Worm (Caenorhabditis elegans): ENCODE measurements around the gene F53C3.4.

F53C3.4 gene

ce11 chrII:3869601-3870000 is 31.6 kb upstream of the F53C3.4 start, which contains the start of gene oac-10:
Gene oac-10, plus strand, starts transcription at chrII:3869901.
- no peak for TF ChIP-seq attf-4 (tag; optimal IDR thresholded peaks at IDR 0.05)
- no peak for TF ChIP-seq pha-4 (GFP tag; IDR thresholded peaks at IDR 0.05)
- TF ChIP-seq pha-4 (tag; optimal IDR thresholded peaks at IDR 0.05) = no peak
- TF ChIP-seq nhr-77 (tag; optimal IDR thresholded peaks at IDR 0.05) = no peak
- TF ChIP-seq lin-38 (GFP tag; IDR thresholded peaks at IDR 0.05) = no peak

- TF ChIP-seq lin-29 (GFP tag; IDR thresholded peaks at IDR 0.05) (no peak), arid-1 (GFP tag; conservative IDR thresholded peaks at IDR 0.05) (no peak), lin-15B (tag; optimal IDR thresholded peaks at IDR 0.05) (no peak), daf-8 (GFP tag; IDR thresholded peaks at IDR 0.05) (no peak), ceh-28 (tag; optimal IDR thresholded peaks at IDR 0.05) (no peak), zip-2 (tag; optimal IDR thresholded peaks at IDR 0.05) (no peak), set-16 (GFP tag; IDR thresholded peaks at IDR 0.05) (no peak), dmd-9 (GFP tag; IDR thresholded peaks at IDR 0.05) (no peak), lsy-2 (tag; optimal IDR thresholded peaks at IDR 0.05) (no peak), zip-11 (GFP tag; IDR thresholded peaks at IDR 0.05) (no peak), T20F7.1 (GFP tag; optimal IDR thresholded peaks at IDR 0.05) (no peak), F10B5.3 (tag; optimal IDR thresholded peaks at IDR 0.05) (no peak), gei-8 (GFP tag; optimal IDR thresholded peaks at IDR 0.05) (no peak), lin-13 (GFP tag; optimal IDR thresholded peaks at IDR 0.05) (no peak), nhr-10 (tag; optimal IDR thresholded peaks at IDR 0.05) (no peak), hlh-30 (tag; optimal IDR thresholded peaks at IDR 0.05; ENCODE audit: insufficient read depth) (no peak), fos-1 (tag; optimal IDR thresholded peaks at IDR 0.05) (no peak), sdz-12 (GFP tag; optimal IDR thresholded peaks at IDR 0.05) (no peak), Y105C5A.15 (GFP tag; IDR thresholded peaks at IDR 0.05) (no peak), F26F4.8 (GFP tag; conservative IDR thresholded peaks at IDR 0.05) (no peak)
Measured at ce11 chrII:3877127-3877526, 24.1 kb upstream of the F53C3.4 start, which contains the start of gene nep-3. Gene nep-3, minus strand, starts transcription at chrII:3877227.

ce11 chrII:3877874-3878273 is 23.3 kb upstream of the F53C3.4 start, which contains the start of gene sdz-7:
Gene sdz-7, minus strand, starts transcription at chrII:3877974.
- TF ChIP-seq nhr-25 (tag; optimal IDR thresholded peaks at IDR 0.05; ENCODE audit: borderline replicate concordance, insufficient read depth) = no peak

- TF ChIP-seq F10B5.3 (tag; optimal IDR thresholded peaks at IDR 0.05) (no peak), mep-1 (tag; optimal IDR thresholded peaks at IDR 0.05) (no peak), hmg-1.1 (GFP tag; IDR thresholded peaks at IDR 0.05) (no peak), lin-15B (tag; optimal IDR thresholded peaks at IDR 0.05) (no peak), unc-62 (GFP tag; optimal IDR thresholded peaks at IDR 0.05 in 1 of 2) (no peak), unc-62 (tag; optimal IDR thresholded peaks at IDR 0.05) (no peak), nhr-25 (tag; optimal IDR thresholded peaks at IDR 0.05; ENCODE audit: borderline replicate concordance, insufficient read depth) (no peak), Y48G9A.11 (GFP tag; IDR thresholded peaks at IDR 0.05) (no peak), egl-43 (GFP tag; IDR thresholded peaks at IDR 0.05) (no peak), spr-3 (GFP tag; optimal IDR thresholded peaks at IDR 0.05) (no peak), nhr-237 (tag; optimal IDR thresholded peaks at IDR 0.05) (no peak), egl-27 (tag; optimal IDR thresholded peaks at IDR 0.05) (no peak), ceh-44 (GFP tag; IDR thresholded peaks at IDR 0.05) (no peak)
Measured at ce11 chrII:3878330-3878729, 22.9 kb upstream of the F53C3.4 start, which contains the start of gene srh-250. Gene srh-250, plus strand, starts transcription at chrII:3878630.

Data from whole organism, L4 larva.